Fruit fly (Drosophila melanogaster) whole organism, embryonic: ENCODE results near the gene CG4949.

Source experiments
- ATbp ChIP-seq: fragments of 200-800 bp; sonication (Bioruptor generic); optimal IDR thresholded peaks from 2 replicates; lab custom pipeline; 2017; ENCODE audit warnings: missing biosample characterization, mild to moderate bottlenecking, missing genetic modification characterization, missing genetic modification reagents
- Asciz ChIP-seq: fragments of 200-800 bp; sonication (Bioruptor generic); optimal IDR thresholded peaks from 2 replicates; lab custom pipeline; 2017; ENCODE audit warnings: missing biosample characterization, mild to moderate bottlenecking, missing genetic modification characterization, missing genetic modification reagents
- CG1024 ChIP-seq: fragments of 200-800 bp; sonication (Bioruptor generic); IDR thresholded peaks from 2 replicates; pipeline ENCODE4 v1.3.6; 2022; ENCODE audit warnings: missing biosample characterization, missing genetic modification characterization
- CG10267 ChIP-seq: fragments of 200-800 bp; sonication (Bioruptor generic); optimal IDR thresholded peaks from 2 replicates; lab custom pipeline; 2018; ENCODE audit warnings: missing biosample characterization, mild to moderate bottlenecking, missing genetic modification characterization, moderate library complexity
- CG10431 ChIP-seq: fragments of 200-800 bp; sonication (Bioruptor generic); optimal IDR thresholded peaks from 3 replicates; lab custom pipeline; 2018; ENCODE audit warnings: missing biosample characterization, mild to moderate bottlenecking, missing genetic modification characterization
- CG11093 ChIP-seq: fragments of 200-800 bp; sonication (Bioruptor generic); IDR thresholded peaks from 3 replicates; pipeline ENCODE4 v1.3.6; 2022; ENCODE audit warnings: missing biosample characterization, missing genetic modification characterization
- CG1529 ChIP-seq: fragments of 200-800 bp; sonication (Bioruptor generic); optimal IDR thresholded peaks from 3 replicates; lab custom pipeline; 2018; ENCODE audit warnings: missing biosample characterization, missing genetic modification characterization
- CG16813 ChIP-seq: fragments of 200-800 bp; sonication (Bioruptor generic); IDR thresholded peaks from 3 replicates; pipeline ENCODE4 v1.3.6; 2022; ENCODE audit warnings: missing biosample characterization, missing genetic modification characterization; ENCODE audit not compliant: partially characterized antibody
- CG17328 ChIP-seq: fragments of 200-800 bp; sonication (Bioruptor generic); IDR thresholded peaks from 2 replicates; pipeline ENCODE4 v1.3.6; 2022; ENCODE audit warnings: missing biosample characterization, missing genetic modification characterization
- CG17568 ChIP-seq: fragments of 200-800 bp; sonication (Bioruptor generic); optimal IDR thresholded peaks from 2 replicates; lab custom pipeline; 2018; ENCODE audit warnings: missing biosample characterization, mild to moderate bottlenecking, missing genetic modification characterization, moderate library complexity
- CG2199 ChIP-seq: fragments of 200-800 bp; sonication (Bioruptor generic); IDR thresholded peaks from 3 replicates; pipeline ENCODE4 v1.3.6; 2022; ENCODE audit warnings: missing biosample characterization, missing genetic modification characterization
- CG33213 ChIP-seq: fragments of 200-800 bp; sonication (Bioruptor generic); optimal IDR thresholded peaks from 3 replicates; lab custom pipeline; 2016; ENCODE audit warnings: missing biosample characterization, missing genetic modification characterization
- CG4404 ChIP-seq: fragments of 200-800 bp; sonication (Bioruptor generic); IDR thresholded peaks from 2 replicates; pipeline ENCODE4 v1.3.6; 2022; ENCODE audit warnings: missing biosample characterization, missing genetic modification characterization
- CG4424 ChIP-seq: fragments of 200-800 bp; sonication (Bioruptor generic); optimal IDR thresholded peaks from 3 replicates; lab custom pipeline; 2016; ENCODE audit warnings: missing biosample characterization, missing genetic modification characterization
- CG4730 ChIP-seq: fragments of 200-800 bp; sonication (Bioruptor generic); IDR thresholded peaks from 2 replicates; pipeline ENCODE4 v1.3.6; 2022; ENCODE audit warnings: missing biosample characterization, missing genetic modification characterization
- CG6254 ChIP-seq: fragments of 200-800 bp; sonication (Bioruptor generic); optimal IDR thresholded peaks from 3 replicates; lab custom pipeline; 2017; ENCODE audit warnings: mild to moderate bottlenecking, missing biosample characterization, missing genetic modification reagents, missing genetic modification characterization
- CG6654 ChIP-seq: fragments of 200-800 bp; sonication (Bioruptor generic); optimal IDR thresholded peaks from 2 replicates; lab custom pipeline; 2017; ENCODE audit warnings: missing biosample characterization, mild to moderate bottlenecking, missing genetic modification characterization
- CG7839 ChIP-seq: fragments of 200-800 bp; sonication (Bioruptor generic); optimal IDR thresholded peaks from 3 replicates; lab custom pipeline; 2018; ENCODE audit warnings: missing biosample characterization, mild to moderate bottlenecking, missing genetic modification characterization, moderate library complexity
- CG8359 ChIP-seq: fragments of 200-800 bp; sonication (Bioruptor generic); optimal IDR thresholded peaks from 2 replicates; lab custom pipeline; 2017; ENCODE audit warnings: missing biosample characterization, mild to moderate bottlenecking, missing genetic modification characterization, borderline replicate concordance
- CG9797 ChIP-seq: fragments of 200-800 bp; sonication (Bioruptor generic); optimal IDR thresholded peaks from 3 replicates; lab custom pipeline; 2018; ENCODE audit warnings: missing biosample characterization, mild to moderate bottlenecking, missing genetic modification characterization
- Dbx ChIP-seq: fragments of 200-800 bp; sonication (Bioruptor generic); IDR thresholded peaks from 3 replicates; pipeline ENCODE4 v1.3.6; 2022; ENCODE audit warnings: missing biosample characterization, missing genetic modification characterization
- Deaf1 ChIP-seq: fragments of 200-800 bp; optimal IDR thresholded peaks from 3 replicates; lab custom pipeline; 2019; ENCODE audit warnings: missing biosample characterization, mild to moderate bottlenecking, missing genetic modification characterization, moderate library complexity
- Drgx ChIP-seq: fragments of 200-800 bp; sonication (Bioruptor generic); IDR thresholded peaks from 2 replicates; pipeline ENCODE4 v1.3.6; 2022; ENCODE audit warnings: missing biosample characterization, missing genetic modification characterization
- Fer3 ChIP-seq: fragments of 200-800 bp; sonication (Bioruptor generic); optimal IDR thresholded peaks from 2 replicates; lab custom pipeline; 2018; ENCODE audit warnings: missing biosample characterization, mild to moderate bottlenecking, missing genetic modification characterization, moderate library complexity
- H2.0 ChIP-seq: fragments of 200-800 bp; sonication (Bioruptor generic); IDR thresholded peaks from 2 replicates; pipeline ENCODE4 v1.3.6; 2022; ENCODE audit warnings: missing biosample characterization, missing genetic modification characterization
- Max ChIP-seq: fragments of 200-800 bp; sonication (Bioruptor generic); optimal IDR thresholded peaks from 2 replicates; lab custom pipeline; 2016; ENCODE audit warnings: missing biosample characterization, mild to moderate bottlenecking, missing genetic modification characterization
- Meics ChIP-seq: fragments of 200-800 bp; sonication (Bioruptor generic); optimal IDR thresholded peaks from 2 replicates; lab custom pipeline; 2017; ENCODE audit warnings: missing biosample characterization, mild to moderate bottlenecking, missing genetic modification characterization
- Oaz ChIP-seq: fragments of 200-800 bp; sonication (Bioruptor generic); IDR thresholded peaks from 2 replicates; pipeline ENCODE4 v1.3.6; 2022; ENCODE audit warnings: missing biosample characterization, missing genetic modification characterization
- Sry-δ ChIP-seq: fragments of 200-800 bp; sonication (Bioruptor generic); optimal IDR thresholded peaks from 2 replicates; lab custom pipeline; 2016; ENCODE audit warnings: missing biosample characterization, missing genetic modification characterization
- ase ChIP-seq: fragments of 200-800 bp; sonication (Bioruptor generic); IDR thresholded peaks from 3 replicates; pipeline ENCODE4 v1.3.6; 2022; ENCODE audit warnings: missing biosample characterization, missing genetic modification characterization
- cad ChIP-seq: fragments of >200 bp; optimal IDR thresholded peaks from 2 replicates; lab custom pipeline; 2017; ENCODE audit warnings: missing biosample characterization, missing genetic modification characterization
- chn ChIP-seq: fragments of 200-800 bp; sonication (Bioruptor generic); optimal IDR thresholded peaks from 2 replicates; lab custom pipeline; 2016; ENCODE audit warnings: missing biosample characterization, missing genetic modification characterization
- da ChIP-seq: fragments of 200-800 bp; sonication (Bioruptor generic); optimal IDR thresholded peaks from 2 replicates; lab custom pipeline; 2016; ENCODE audit warnings: missing biosample characterization, missing genetic modification characterization
- danr ChIP-seq: fragments of 200-800 bp; sonication (Bioruptor generic); IDR thresholded peaks from 2 replicates; pipeline ENCODE4 v1.3.6; 2022; ENCODE audit warnings: missing biosample characterization, missing genetic modification characterization
- dmrt99B ChIP-seq: fragments of 200-800 bp; sonication (Bioruptor generic); optimal IDR thresholded peaks from 2 replicates; lab custom pipeline; 2018; ENCODE audit warnings: missing biosample characterization, mild to moderate bottlenecking, missing genetic modification characterization, moderate library complexity
- ewg ChIP-seq: fragments of 200-800 bp; sonication (Bioruptor generic); optimal IDR thresholded peaks from 3 replicates; lab custom pipeline; 2017; ENCODE audit warnings: mild to moderate bottlenecking, missing biosample characterization, missing genetic modification reagents, missing genetic modification characterization
- gcm ChIP-seq: fragments of 200-800 bp; sonication (Bioruptor generic); optimal IDR thresholded peaks from 2 replicates; lab custom pipeline; 2019; ENCODE audit warnings: missing biosample characterization, mild to moderate bottlenecking, missing genetic modification characterization, moderate library complexity
- jing ChIP-seq: fragments of 200-800 bp; sonication (Bioruptor generic); optimal IDR thresholded peaks from 2 replicates; lab custom pipeline; 2018; ENCODE audit warnings: missing biosample characterization, mild to moderate bottlenecking, missing genetic modification characterization
- kah ChIP-seq: fragments of 200-800 bp; sonication (Bioruptor generic); optimal IDR thresholded peaks from 2 replicates; lab custom pipeline; 2018; ENCODE audit warnings: missing biosample characterization, mild to moderate bottlenecking, missing genetic modification characterization
- lilli ChIP-seq: fragments of 200-800 bp; sonication (Bioruptor generic); optimal IDR thresholded peaks from 3 replicates; lab custom pipeline; 2016; ENCODE audit warnings: missing biosample characterization, missing genetic modification characterization
- nerfin-1 ChIP-seq: fragments of 200-800 bp; sonication (Bioruptor generic); optimal IDR thresholded peaks from 3 replicates; lab custom pipeline; 2019; ENCODE audit warnings: missing biosample characterization, mild to moderate bottlenecking, missing genetic modification characterization, moderate library complexity
- nmo ChIP-seq: fragments of 200-800 bp; sonication (Bioruptor generic); optimal IDR thresholded peaks from 2 replicates; lab custom pipeline; 2018; ENCODE audit warnings: missing biosample characterization, mild to moderate bottlenecking, missing genetic modification characterization, moderate library complexity
- phol ChIP-seq: fragments of 200-800 bp; sonication (Bioruptor generic); optimal IDR thresholded peaks from 3 replicates; lab custom pipeline; 2018; ENCODE audit warnings: missing biosample characterization, mild to moderate bottlenecking, missing genetic modification characterization, moderate library complexity
- psq ChIP-seq: fragments of 200-800 bp; sonication (Bioruptor generic); optimal IDR thresholded peaks from 2 replicates; lab custom pipeline; 2017; ENCODE audit warnings: missing biosample characterization, missing genetic modification characterization
- rib ChIP-seq: fragments of 200-800 bp; sonication (Bioruptor generic); IDR thresholded peaks from 2 replicates; pipeline ENCODE4 v1.3.6; 2022; ENCODE audit warnings: missing biosample characterization, missing genetic modification characterization
- scrt ChIP-seq: fragments of 200-800 bp; sonication (Bioruptor generic); optimal IDR thresholded peaks from 2 replicates; lab custom pipeline; 2018; ENCODE audit warnings: missing biosample characterization, mild to moderate bottlenecking, missing genetic modification characterization, moderate library complexity
- tio ChIP-seq: fragments of 200-800 bp; sonication (Bioruptor generic); optimal IDR thresholded peaks from 2 replicates; lab custom pipeline; 2017; ENCODE audit warnings: missing biosample characterization, missing genetic modification characterization, inconsistent platforms
- vfl ChIP-seq: fragments of 200-800 bp; sonication (Bioruptor generic); optimal IDR thresholded peaks from 2 replicates; lab custom pipeline; 2016; ENCODE audit warnings: missing biosample characterization, missing genetic modification characterization

The CG4949 gene

DNA sequence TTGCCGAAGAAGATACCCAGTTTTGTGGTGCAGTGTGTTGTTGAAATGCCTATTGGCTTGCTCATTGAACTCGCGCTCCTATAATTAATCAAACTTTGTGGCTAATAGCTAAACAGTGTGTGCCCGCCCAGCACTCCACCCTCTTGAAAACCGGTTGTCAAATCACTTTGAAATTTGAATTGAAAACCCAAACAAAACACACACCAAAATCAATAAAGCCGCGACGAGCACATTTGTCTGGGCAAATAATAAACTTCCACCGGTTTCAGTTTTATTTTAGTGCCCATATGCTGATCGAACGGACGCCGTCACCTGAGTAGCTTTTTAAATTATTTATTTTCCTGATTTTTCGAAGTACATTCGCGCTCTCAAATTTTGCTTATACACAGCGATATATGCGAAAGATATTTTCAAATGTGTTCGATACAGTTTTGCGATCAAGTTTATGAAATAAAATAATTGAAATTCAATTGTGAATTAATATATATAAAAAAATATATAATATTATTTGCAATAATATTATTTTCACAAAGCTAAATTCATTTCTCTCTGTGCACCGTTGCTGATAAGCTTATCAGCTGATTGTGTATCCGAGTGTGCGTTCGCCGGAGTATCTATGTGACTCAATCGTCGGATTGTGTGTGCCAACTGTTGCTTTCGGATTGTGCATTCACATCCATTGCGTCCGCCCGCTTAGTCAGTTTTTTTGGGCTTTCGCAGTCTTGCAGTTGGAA lies 51.3 kb downstream of the CG4949 start (continued):
- TF ChIP-seq CG17328 (GFP tag; lab: Robert Waterston, UW) (peak; percentile 83), CG8359 (GFP tag; lab: Kevin White, UChicago) (peak; percentile 36), vfl (GFP tag; lab: Kevin White, UChicago) (peak; percentile 58), H2.0 (peak; percentile 73), cad (GFP tag; lab: Kevin White, UChicago) (no peak), CG2199 (GFP tag; lab: Robert Waterston, UW) (0 out of 3 replicates have a peak, but pooled peaks have one; percentile 54), CG9797 (peak; percentile 7), ase (GFP tag; lab: Robert Waterston, UW) (peak; percentile 81), CG4730 (GFP tag; lab: Robert Waterston, UW) (peak; percentile 60), CG11093 (GFP tag; lab: Robert Waterston, UW) (peak; percentile 64; the same call in 2 of the 3 replicates), Deaf1 (tag; lab: Kevin White, UChicago) (peak; percentile 71), Sry-δ (no peak), CG33213 (GFP tag; lab: Kevin White, UChicago) (peak; percentile 7), chn (no peak), danr (GFP tag; lab: Robert Waterston, UW) (peak; percentile 64), scrt (GFP tag; lab: Kevin White, UChicago) (peak; percentile 74), CG4424 (GFP tag; lab: Kevin White, UChicago) (peak; percentile 68), Fer3 (peak; percentile 84), nerfin-1 (peak; percentile 64), rib (GFP tag; lab: Robert Waterston, UW) (peak; percentile 58; the same call in 1 of the 2 replicates), Oaz (peak; percentile 46; the same call in 1 of the 2 replicates), CG17568 (GFP tag; lab: Kevin White, UChicago) (peak; percentile 57), dmrt99B (peak; percentile 90), ATbp (GFP tag; lab: Kevin White, UChicago) (peak; percentile 84), Dbx (GFP tag; lab: Robert Waterston, UW) (peak; percentile 69; the same call in 2 of the 3 replicates), Meics (GFP tag; lab: Kevin White, UChicago) (peak; percentile 88), psq (GFP tag; lab: Kevin White, UChicago) (peak; percentile 30), CG10431 (GFP tag; lab: Kevin White, UChicago) (peak; percentile 14), nmo (peak; percentile 86), da (GFP tag; lab: Kevin White, UChicago) (no peak), Max (GFP tag; lab: Kevin White, UChicago) (peak; percentile 71), CG16813 (GFP tag; lab: Robert Waterston, UW) (no peak), CG10267 (tag; lab: Kevin White, UChicago) (peak; percentile 77), jing (GFP tag; lab: Kevin White, UChicago) (no peak), CG1024 (GFP tag; lab: Robert Waterston, UW) (peak; percentile 62), lilli (GFP tag; lab: Kevin White, UChicago) (peak; percentile 37), ewg (peak; percentile 55), CG4404 (GFP tag; lab: Robert Waterston, UW) (peak; percentile 48; the same call in 1 of the 2 replicates), CG6654 (peak; percentile 12), phol (tag; lab: Kevin White, UChicago) (peak; percentile 82), CG6254 (GFP tag; lab: Kevin White, UChicago) (peak; percentile 71), Asciz (GFP tag; lab: Kevin White, UChicago) (peak; percentile 81), Drgx (GFP tag; lab: Robert Waterston, UW) (peak; percentile 57; the same call in 1 of the 2 replicates), tio (GFP tag; lab: Kevin White, UChicago) (peak; percentile 56), CG1529 (GFP tag; lab: Kevin White, UChicago) (peak; percentile 58), gcm (GFP tag; lab: Kevin White, UChicago) (peak; percentile 75), kah (GFP tag; lab: Kevin White, UChicago) (peak; percentile 75), CG7839 (tag; lab: Kevin White, UChicago) (peak; percentile 90)
